Fruit fly (Drosophila melanogaster) whole organism, embryonic: ENCODE measurements around the gene Or94b.

ENCODE experiments used
- Blimp-1 ChIP-seq: fragments of 200-800 bp; sonication (Bioruptor generic); optimal IDR thresholded peaks from 3 replicates; lab custom pipeline; 2018; ENCODE audit warnings: missing biosample characterization, missing genetic modification characterization, mild to moderate bottlenecking, moderate library complexity, missing genetic modification reagents
- CG10209 ChIP-seq: fragments of 200-800 bp; sonication (Bioruptor generic); optimal IDR thresholded peaks from 3 replicates; lab custom pipeline; 2017; ENCODE audit warnings: missing biosample characterization, mild to moderate bottlenecking, missing genetic modification characterization, missing genetic modification reagents
- CG10543 ChIP-seq: fragments of 200-800 bp; sonication (Bioruptor generic); optimal IDR thresholded peaks from 3 replicates; lab custom pipeline; 2017; ENCODE audit warnings: missing biosample characterization, mild to moderate bottlenecking, missing genetic modification characterization, moderate library complexity
- CG12659 ChIP-seq: fragments of 200-800 bp; sonication (Bioruptor generic); optimal IDR thresholded peaks from 3 replicates; lab custom pipeline; 2017; ENCODE audit warnings: mild to moderate bottlenecking, missing biosample characterization, missing genetic modification reagents, missing genetic modification characterization
- CG12744 ChIP-seq: fragments of 200-800 bp; sonication (Bioruptor generic); optimal IDR thresholded peaks from 2 replicates; lab custom pipeline; 2016; ENCODE audit warnings: missing biosample characterization, missing genetic modification characterization
- CG15269 ChIP-seq: fragments of 200-800 bp; sonication (Bioruptor generic); optimal IDR thresholded peaks from 2 replicates; lab custom pipeline; 2018; ENCODE audit warnings: missing biosample characterization, mild to moderate bottlenecking, missing genetic modification characterization, moderate library complexity
- CG15514 ChIP-seq: fragments of 200-800 bp; sonication (Bioruptor generic); optimal IDR thresholded peaks from 3 replicates; lab custom pipeline; 2017; ENCODE audit warnings: missing biosample characterization, missing genetic modification characterization, mild to moderate bottlenecking, moderate library complexity, missing genetic modification reagents
- CG15696 ChIP-seq: fragments of 200-800 bp; sonication (Bioruptor generic); optimal IDR thresholded peaks from 2 replicates; lab custom pipeline; 2019; ENCODE audit warnings: missing biosample characterization, mild to moderate bottlenecking, missing genetic modification characterization, moderate library complexity
- CG1602 ChIP-seq: fragments of 200-800 bp; sonication (Bioruptor generic); optimal IDR thresholded peaks from 3 replicates; lab custom pipeline; 2016; ENCODE audit warnings: missing biosample characterization, missing genetic modification characterization
- CG17385 ChIP-seq: fragments of 200-800 bp; sonication (Bioruptor generic); optimal IDR thresholded peaks from 3 replicates; lab custom pipeline; 2018; ENCODE audit warnings: missing biosample characterization, mild to moderate bottlenecking, missing genetic modification characterization
- CG18764 ChIP-seq: fragments of 200-800 bp; sonication (Bioruptor generic); optimal IDR thresholded peaks from 3 replicates; lab custom pipeline; 2016; ENCODE audit warnings: missing biosample characterization, missing genetic modification characterization
- CG30403 ChIP-seq: fragments of 200-800 bp; sonication (Bioruptor generic); optimal IDR thresholded peaks from 3 replicates; lab custom pipeline; 2016; ENCODE audit warnings: missing biosample characterization, missing genetic modification characterization
- CG31388 ChIP-seq: fragments of 200-800 bp; sonication (Bioruptor generic); optimal IDR thresholded peaks from 2 replicates; lab custom pipeline; 2016; ENCODE audit warnings: missing biosample characterization, missing genetic modification characterization
- CG6254 ChIP-seq: fragments of 200-800 bp; sonication (Bioruptor generic); optimal IDR thresholded peaks from 3 replicates; lab custom pipeline; 2017; ENCODE audit warnings: mild to moderate bottlenecking, missing biosample characterization, missing genetic modification reagents, missing genetic modification characterization
- CG7271 ChIP-seq: fragments of 200-800 bp; sonication (Bioruptor generic); optimal IDR thresholded peaks from 2 replicates; lab custom pipeline; 2018; ENCODE audit warnings: missing biosample characterization, mild to moderate bottlenecking, missing genetic modification characterization, moderate library complexity
- CG7786 ChIP-seq: fragments of 200-800 bp; sonication (Bioruptor generic); optimal IDR thresholded peaks from 2 replicates; lab custom pipeline; 2016; ENCODE audit warnings: missing biosample characterization, missing genetic modification characterization
- CG7839 ChIP-seq: fragments of 200-800 bp; sonication (Bioruptor generic); optimal IDR thresholded peaks from 3 replicates; lab custom pipeline; 2018; ENCODE audit warnings: missing biosample characterization, mild to moderate bottlenecking, missing genetic modification characterization, moderate library complexity
- CoRest ChIP-seq: fragments of 200-800 bp; sonication (Bioruptor generic); optimal IDR thresholded peaks from 3 replicates; lab custom pipeline; 2018; ENCODE audit warnings: missing biosample characterization, mild to moderate bottlenecking, missing genetic modification characterization, moderate library complexity
- Dp ChIP-seq: fragments of 200-800 bp; sonication (Bioruptor generic); optimal IDR thresholded peaks from 2 replicates; lab custom pipeline; 2018; ENCODE audit warnings: missing biosample characterization, mild to moderate bottlenecking, missing genetic modification characterization, moderate library complexity
- Ets97D ChIP-seq: fragments of 200-800 bp; sonication (Bioruptor generic); optimal IDR thresholded peaks from 3 replicates; lab custom pipeline; 2016; ENCODE audit warnings: missing biosample characterization, missing genetic modification characterization
- Gsc ChIP-seq: fragments of 200-800 bp; sonication (Bioruptor generic); IDR thresholded peaks from 2 replicates; pipeline ENCODE4 v1.3.6; 2022; ENCODE audit warnings: missing biosample characterization, missing genetic modification characterization
- HLH3B ChIP-seq: fragments of 200-800 bp; sonication (Bioruptor generic); IDR thresholded peaks from 2 replicates; pipeline ENCODE4 v1.3.6; 2022; ENCODE audit warnings: missing biosample characterization, missing genetic modification characterization
- HLH54F ChIP-seq: fragments of 200-800 bp; sonication (Bioruptor generic); optimal IDR thresholded peaks from 3 replicates; lab custom pipeline; 2016; ENCODE audit warnings: missing biosample characterization, missing genetic modification characterization
- Hmx ChIP-seq: fragments of 200-800 bp; sonication (Bioruptor generic); optimal IDR thresholded peaks from 2 replicates; lab custom pipeline; 2016; ENCODE audit warnings: missing biosample characterization, missing genetic modification characterization
- Hr3 ChIP-seq: fragments of 200-800 bp; sonication (Bioruptor generic); optimal IDR thresholded peaks from 3 replicates; lab custom pipeline; 2016; ENCODE audit warnings: missing biosample characterization, missing genetic modification characterization
- NC2α ChIP-seq: fragments of 200-800 bp; sonication (Bioruptor generic); optimal IDR thresholded peaks from 2 replicates; lab custom pipeline; 2016; ENCODE audit warnings: missing biosample characterization, missing genetic modification characterization
- NK7.1 ChIP-seq: fragments of 200-800 bp; sonication (Bioruptor generic); optimal IDR thresholded peaks from 3 replicates; lab custom pipeline; 2016; ENCODE audit warnings: missing biosample characterization, missing genetic modification characterization
- NfI ChIP-seq: fragments of 200-800 bp; sonication (Bioruptor generic); optimal IDR thresholded peaks from 3 replicates; lab custom pipeline; 2018; ENCODE audit warnings: missing biosample characterization, mild to moderate bottlenecking, missing genetic modification characterization, moderate library complexity
- Side ChIP-seq: fragments of 200-800 bp; sonication (Bioruptor generic); optimal IDR thresholded peaks from 2 replicates; lab custom pipeline; 2016; ENCODE audit warnings: missing biosample characterization, missing genetic modification characterization
- Ssrp ChIP-seq: fragments of 200-800 bp; sonication (Bioruptor generic); optimal IDR thresholded peaks from 2 replicates; lab custom pipeline; 2018; ENCODE audit warnings: missing biosample characterization, mild to moderate bottlenecking, missing genetic modification characterization, moderate library complexity
- ato ChIP-seq: fragments of 200-800 bp; sonication (Bioruptor generic); IDR thresholded peaks from 2 replicates; pipeline ENCODE4 v1.3.6; 2022; ENCODE audit warnings: missing biosample characterization, missing genetic modification characterization; ENCODE audit not compliant: partially characterized antibody
- btn ChIP-seq: fragments of 200-800 bp; sonication (Bioruptor generic); optimal IDR thresholded peaks from 2 replicates; lab custom pipeline; 2016; ENCODE audit warnings: missing biosample characterization, missing genetic modification characterization
- cad ChIP-seq: fragments of >200 bp; optimal IDR thresholded peaks from 2 replicates; lab custom pipeline; 2017; ENCODE audit warnings: missing biosample characterization, missing genetic modification characterization
- chn ChIP-seq: fragments of 200-800 bp; sonication (Bioruptor generic); optimal IDR thresholded peaks from 2 replicates; lab custom pipeline; 2016; ENCODE audit warnings: missing biosample characterization, missing genetic modification characterization
- esg ChIP-seq: fragments of 200-800 bp; sonication (Bioruptor generic); conservative IDR thresholded peaks from 2 replicates; pipeline ENCODE4 v1.3.6; 2022; ENCODE audit warnings: missing biosample characterization, missing genetic modification characterization
- exex ChIP-seq: fragments of 200-800 bp; sonication (Bioruptor generic); optimal IDR thresholded peaks from 4 replicates; lab custom pipeline; 2018; ENCODE audit warnings: missing biosample characterization, mild to moderate bottlenecking, missing genetic modification characterization, moderate library complexity
- gcm ChIP-seq: fragments of 200-800 bp; sonication (Bioruptor generic); optimal IDR thresholded peaks from 2 replicates; lab custom pipeline; 2019; ENCODE audit warnings: missing biosample characterization, mild to moderate bottlenecking, missing genetic modification characterization, moderate library complexity
- inv ChIP-seq: fragments of 200-800 bp; sonication (Bioruptor generic); IDR thresholded peaks from 2 replicates; pipeline ENCODE4 v1.3.6; 2022; ENCODE audit warnings: missing biosample characterization, missing genetic modification characterization; ENCODE audit not compliant: partially characterized antibody
- kah ChIP-seq: fragments of 200-800 bp; sonication (Bioruptor generic); optimal IDR thresholded peaks from 2 replicates; lab custom pipeline; 2018; ENCODE audit warnings: missing biosample characterization, mild to moderate bottlenecking, missing genetic modification characterization
- lola ChIP-seq, 3 experiments: fragments of >200 bp in 2 of 3; fragments of 200-800 bp in 1 of 3; sonication (Bioruptor generic) in 1 of 3; optimal IDR thresholded peaks; 2 replicates each; lab custom pipeline; 2017 to 2019; ENCODE audit warnings: missing biosample characterization in 3 of 3, missing genetic modification characterization in 3 of 3, mild to moderate bottlenecking in 1 of 3, moderate library complexity in 1 of 3
- mirr ChIP-seq: fragments of 200-800 bp; sonication (Bioruptor generic); optimal IDR thresholded peaks from 3 replicates; lab custom pipeline; 2018; ENCODE audit warnings: missing biosample characterization, mild to moderate bottlenecking, missing genetic modification characterization
- p53 ChIP-seq: fragments of 200-800 bp; sonication (Bioruptor generic); optimal IDR thresholded peaks from 2 replicates; lab custom pipeline; 2016; ENCODE audit warnings: missing biosample characterization, missing genetic modification characterization
- pfk ChIP-seq: fragments of 200-800 bp; sonication (Bioruptor generic); optimal IDR thresholded peaks from 2 replicates; lab custom pipeline; 2018; ENCODE audit warnings: missing biosample characterization, mild to moderate bottlenecking, missing genetic modification characterization, moderate library complexity
- rib ChIP-seq: fragments of 200-800 bp; sonication (Bioruptor generic); IDR thresholded peaks from 2 replicates; pipeline ENCODE4 v1.3.6; 2022; ENCODE audit warnings: missing biosample characterization, missing genetic modification characterization
- sens-2 ChIP-seq: fragments of 200-800 bp; sonication (Bioruptor generic); IDR thresholded peaks from 2 replicates; pipeline ENCODE4 v1.3.6; 2022; ENCODE audit warnings: missing biosample characterization, missing genetic modification characterization
- sisA ChIP-seq: fragments of 200-800 bp; sonication (Bioruptor generic); IDR thresholded peaks from 2 replicates; pipeline ENCODE4 v1.3.6; 2022; ENCODE audit warnings: missing biosample characterization, missing genetic modification characterization
- slp2 ChIP-seq: fragments of 200-800 bp; sonication (Bioruptor generic); optimal IDR thresholded peaks from 2 replicates; lab custom pipeline; 2016; ENCODE audit warnings: missing biosample characterization, missing genetic modification characterization
- tap ChIP-seq: fragments of 200-800 bp; optimal IDR thresholded peaks from 3 replicates; lab custom pipeline; 2019; ENCODE audit warnings: missing biosample characterization, mild to moderate bottlenecking, missing genetic modification characterization, moderate library complexity
- twi ChIP-seq: fragments of 200-800 bp; optimal IDR thresholded peaks from 2 replicates; lab custom pipeline; 2019; ENCODE audit warnings: missing biosample characterization, mild to moderate bottlenecking, missing genetic modification characterization, moderate library complexity
- vfl ChIP-seq: fragments of 200-800 bp; sonication (Bioruptor generic); optimal IDR thresholded peaks from 2 replicates; lab custom pipeline; 2016; ENCODE audit warnings: missing biosample characterization, missing genetic modification characterization
- yki ChIP-seq: fragments of >200 bp; optimal IDR thresholded peaks from 3 replicates; lab custom pipeline; 2018

Or94b gene

DNA sequence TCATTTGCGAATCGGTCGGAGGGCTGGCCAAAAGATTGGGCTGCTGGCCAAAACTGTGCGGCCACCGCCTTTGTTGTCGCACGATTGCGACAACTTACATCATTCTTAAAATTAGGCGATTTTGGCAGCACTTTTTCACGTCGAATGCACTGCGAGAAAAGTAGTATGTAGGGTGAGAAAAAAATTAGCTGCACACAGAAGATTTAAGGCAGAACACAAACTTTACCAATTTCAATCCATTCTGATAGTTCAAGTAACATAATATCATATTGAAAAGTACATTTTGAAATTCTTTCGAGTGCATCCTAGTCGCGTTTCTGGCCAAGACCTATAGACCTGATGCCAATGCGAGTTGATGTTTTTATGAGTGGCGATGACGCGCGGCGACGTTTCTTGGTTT is 39.4 kb downstream of the Or94b start (continued):
- TF ChIP-seq lola (GFP tag; optimal IDR thresholded peaks at IDR 0.05; lab: Kevin White, UChicago), result no peak
- TF ChIP-seq pfk (GFP tag; lab: Kevin White, UChicago), result no peak
- TF ChIP-seq CG10543 (GFP tag; lab: Kevin White, UChicago), result peak; percentile 53
- no peak for TF ChIP-seq Hr3
- no peak for TF ChIP-seq CG18764 (GFP tag; lab: Kevin White, UChicago)
- peak; percentile 49 for TF ChIP-seq CG12744 (GFP tag; lab: Kevin White, UChicago)
- no peak for TF ChIP-seq NK7.1 (GFP tag; lab: Kevin White, UChicago)
- TF ChIP-seq NC2α, result no peak
- peak; percentile 50 for TF ChIP-seq rib (GFP tag; lab: Robert Waterston, UW)
- TF ChIP-seq CG15269 (tag; lab: Kevin White, UChicago), result peak; percentile 47
- TF ChIP-seq vfl, result no peak
- TF ChIP-seq slp2 (GFP tag; lab: Kevin White, UChicago), result peak; percentile 51
- TF ChIP-seq tap (tag; lab: Kevin White, UChicago), result no peak
- TF ChIP-seq exex, result no peak
- TF ChIP-seq p53 (GFP tag; lab: Kevin White, UChicago), result no peak
- peak; percentile 56 for TF ChIP-seq HLH54F
- TF ChIP-seq CG30403 (GFP tag; lab: Kevin White, UChicago), result peak; percentile 60
- no peak for TF ChIP-seq sens-2 (GFP tag; lab: Robert Waterston, UW)
- TF ChIP-seq sisA (GFP tag; lab: Robert Waterston, UW), result peak; percentile 37; the same call in 1 of the 2 replicates
- TF ChIP-seq Ssrp, result no peak
- no peak for TF ChIP-seq kah
- TF ChIP-seq CG10209 (GFP tag; lab: Kevin White, UChicago), result peak; percentile 31
- no peak for TF ChIP-seq twi (tag; lab: Kevin White, UChicago)
- peak; percentile 1 for TF ChIP-seq CG17385 (GFP tag; lab: Kevin White, UChicago)
- TF ChIP-seq NfI (GFP tag; lab: Kevin White, UChicago), result peak; percentile 70
- TF ChIP-seq CG12659 (GFP tag; lab: Kevin White, UChicago), result peak; percentile 7
- TF ChIP-seq mirr, result peak; percentile 35
- peak; percentile 62 for TF ChIP-seq esg (GFP tag; lab: Robert Waterston, UW)
- TF ChIP-seq CG15514 (GFP tag; lab: Kevin White, UChicago), result peak; percentile 17
- TF ChIP-seq CG6254 (GFP tag; lab: Kevin White, UChicago), result no peak
- peak; percentile 14 for TF ChIP-seq Side (GFP tag; lab: Kevin White, UChicago)
- peak; percentile 50 for TF ChIP-seq CoRest (tag; lab: Kevin White, UChicago)
- TF ChIP-seq gcm (GFP tag; lab: Kevin White, UChicago), result no peak
- no peak for TF ChIP-seq inv
- peak; percentile 64 for TF ChIP-seq CG7839 (tag; lab: Kevin White, UChicago)
- no peak for TF ChIP-seq Ets97D (GFP tag; lab: Kevin White, UChicago)
- TF ChIP-seq CG1602 (GFP tag; lab: Kevin White, UChicago), result peak; percentile 2
- TF ChIP-seq cad, result no peak
- no peak for TF ChIP-seq ato (GFP tag; lab: Robert Waterston, UW)
- TF ChIP-seq HLH3B (GFP tag; lab: Robert Waterston, UW), result peak; percentile 14; the same call in 1 of the 2 replicates
- TF ChIP-seq CG31388, result no peak
- no peak for TF ChIP-seq Gsc (GFP tag; lab: Robert Waterston, UW)
- peak; percentile 16 for TF ChIP-seq Blimp-1 (GFP tag; lab: Kevin White, UChicago)
- TF ChIP-seq CG7271, result no peak
- TF ChIP-seq yki (lab: Kevin White, UChicago), result no peak
- TF ChIP-seq CG7786 (GFP tag; lab: Kevin White, UChicago), result peak; percentile 53
- TF ChIP-seq Dp, result no peak
- no peak for TF ChIP-seq btn (GFP tag; lab: Kevin White, UChicago)
- peak; percentile 26 for TF ChIP-seq chn
- no peak for TF ChIP-seq CG15696 (tag; lab: Kevin White, UChicago)
- no peak for TF ChIP-seq Hmx (GFP tag; lab: Kevin White, UChicago)
